Worm (Caenorhabditis elegans) whole organism, dauer: ENCODE results near the gene ZK470.2.

ENCODE experiments used
- unc-62 ChIP-seq: sonication (generic microtip); optimal IDR thresholded peaks from 2 replicates; lab custom pipeline; 2017; ENCODE audit warnings: missing biosample characterization, missing genetic modification reagents, missing genetic modification characterization

ZK470.2 gene

ce11 chrX:4134855-4135254 is at the start of gene ZK470.2:
Gene ZK470.2 (plus strand): TSS chrX:4135155.
- TF ChIP-seq unc-62 (GFP tag; lab: Kevin White, UChicago): no peak

ce11 chrX:4085489-4085888 is 49.5 kb upstream of the ZK470.2 start:
- TF ChIP-seq unc-62 (GFP tag; lab: Kevin White, UChicago): no peak

ce11 chrX:4088943-4089342 is 46.0 kb upstream of the ZK470.2 start:
- no peak for TF ChIP-seq unc-62 (GFP tag; lab: Kevin White, UChicago)

- TF ChIP-seq unc-62 (GFP tag; lab: Kevin White, UChicago): no peak
These were observed 40.0 kb upstream of the ZK470.2 start for ce11 chrX:4094979-4095378.

- TF ChIP-seq unc-62 (GFP tag; lab: Kevin White, UChicago): no peak
These were observed 34.5 kb upstream of the ZK470.2 start, which contains the start of gene clh-4 for ce11 chrX:4100473-4100872. Gene clh-4 (minus strand): TSS chrX:4100573.

ce11 chrX:4101213-4101612 is 33.7 kb upstream of the ZK470.2 start:
- TF ChIP-seq unc-62 (GFP tag; lab: Kevin White, UChicago): no peak

DNA sequence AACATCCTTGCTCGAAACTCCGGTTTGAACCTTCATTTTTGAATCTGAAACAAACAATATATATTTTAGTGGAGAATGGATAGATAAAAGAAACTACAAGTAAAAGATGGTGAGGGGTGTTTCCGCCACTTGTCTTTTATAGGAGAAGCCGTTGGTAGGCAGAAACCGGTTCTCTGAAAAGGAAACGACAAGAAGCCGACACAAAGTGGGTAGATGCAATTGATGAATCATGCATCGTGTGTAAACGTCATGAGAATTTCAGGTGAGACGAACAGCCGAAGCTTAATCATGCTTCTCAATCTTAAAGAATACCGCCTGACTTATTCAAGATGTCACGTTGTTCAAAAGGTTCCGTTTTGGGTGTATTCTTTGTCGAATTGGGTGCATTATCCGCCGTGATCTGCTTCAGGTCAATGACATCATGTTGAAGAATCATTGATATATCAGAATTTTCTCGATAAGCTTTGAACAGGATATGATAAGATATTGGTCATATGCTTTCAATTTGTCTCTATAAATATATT is 32.8 kb upstream of the ZK470.2 start, which contains the start of gene R02E4.3:
Gene R02E4.3, minus strand, starts transcription at position 51 of the 524 bp plus-strand sequence.
- no peak for TF ChIP-seq unc-62 (GFP tag; lab: Kevin White, UChicago)

DNA sequence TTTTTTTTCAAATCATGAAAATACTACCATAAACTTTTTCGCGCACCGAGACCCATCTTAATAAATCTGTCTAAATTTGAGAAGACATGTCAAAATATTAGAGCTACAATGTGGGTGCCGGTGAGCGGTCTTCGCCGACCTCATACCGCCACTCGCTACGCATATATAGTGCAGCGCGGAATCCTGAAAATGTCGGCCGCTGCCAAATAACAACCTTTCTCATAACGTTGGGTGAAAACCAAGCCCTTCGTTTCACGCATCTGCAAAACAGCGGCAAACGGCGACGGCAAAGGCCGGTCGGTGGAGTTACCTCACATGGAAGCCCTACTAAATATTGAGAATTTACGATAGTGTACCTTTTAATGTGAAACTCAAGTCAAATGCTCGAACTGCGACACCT is 31.9 kb upstream of the ZK470.2 start:
- no peak for TF ChIP-seq unc-62 (GFP tag; lab: Kevin White, UChicago)

ce11 chrX:4104435-4104834 is 30.5 kb upstream of the ZK470.2 start, which contains the start of gene R02E4.1:
Gene R02E4.1 (minus strand): TSS chrX:4104535.
- no peak for TF ChIP-seq unc-62 (GFP tag; lab: Kevin White, UChicago)

ce11 chrX:4106896-4107505 is 28.0 kb upstream of the ZK470.2 start, which contains the start of gene R02E4.2:
Gene R02E4.2 (plus strand): TSS chrX:4107455.
- TF ChIP-seq unc-62 (GFP tag; lab: Kevin White, UChicago): no peak

DNA sequence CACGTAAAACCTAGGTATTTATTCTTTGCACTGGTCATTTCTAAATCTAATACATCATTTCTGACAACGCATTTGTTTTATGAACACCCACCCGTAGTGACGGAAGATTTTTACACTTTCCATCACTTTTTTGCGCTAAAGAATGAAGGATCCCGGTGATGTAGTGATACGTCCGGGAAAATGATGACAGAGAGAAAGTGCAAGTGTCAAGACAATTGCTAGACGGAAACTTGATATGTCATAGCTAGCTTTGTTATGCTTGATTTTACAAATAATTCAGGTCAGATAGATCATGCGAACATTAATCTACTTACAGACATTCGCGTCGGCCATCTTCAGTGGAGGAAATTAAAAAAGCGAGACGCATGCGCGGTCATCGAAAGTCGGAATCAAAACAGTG is 25.0 kb upstream of the ZK470.2 start:
- TF ChIP-seq unc-62 (GFP tag; lab: Kevin White, UChicago): no peak

DNA sequence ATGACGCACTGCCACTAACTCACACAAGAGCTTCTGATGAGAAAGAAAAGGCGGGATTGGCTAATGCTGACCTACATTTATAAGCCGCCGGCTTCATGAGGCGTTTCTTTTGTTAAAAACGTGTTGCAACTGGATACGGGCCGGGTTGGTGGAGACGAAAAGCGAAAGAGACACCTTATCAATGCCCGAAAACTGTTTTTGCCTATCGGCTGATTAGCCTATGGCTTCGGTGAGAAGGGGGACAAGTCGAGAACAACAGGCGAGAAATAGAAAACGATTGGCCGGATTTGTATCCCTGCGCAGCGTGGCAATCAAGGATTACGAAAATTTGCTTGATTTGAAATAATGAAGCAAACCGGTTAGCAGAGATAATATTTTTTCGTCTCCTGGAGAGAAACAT is 23.5 kb upstream of the ZK470.2 start, which contains the start of gene F09F9.2:
Gene F09F9.2, minus strand, starts transcription at position 25 of the 400 bp plus-strand sequence.
- TF ChIP-seq unc-62 (GFP tag; lab: Kevin White, UChicago): no peak

ce11 chrX:4115026-4115425 is 19.9 kb upstream of the ZK470.2 start, which contains the start of gene F09F9.1:
Gene F09F9.1 (plus strand): TSS chrX:4115326.
- no peak for TF ChIP-seq unc-62 (GFP tag; lab: Kevin White, UChicago)

- no peak for TF ChIP-seq unc-62 (GFP tag; lab: Kevin White, UChicago)
These were observed 17.3 kb upstream of the ZK470.2 start, which contains the start of gene F09F9.5 for ce11 chrX:4117626-4118025. Gene F09F9.5 (plus strand): TSS chrX:4117926.

DNA sequence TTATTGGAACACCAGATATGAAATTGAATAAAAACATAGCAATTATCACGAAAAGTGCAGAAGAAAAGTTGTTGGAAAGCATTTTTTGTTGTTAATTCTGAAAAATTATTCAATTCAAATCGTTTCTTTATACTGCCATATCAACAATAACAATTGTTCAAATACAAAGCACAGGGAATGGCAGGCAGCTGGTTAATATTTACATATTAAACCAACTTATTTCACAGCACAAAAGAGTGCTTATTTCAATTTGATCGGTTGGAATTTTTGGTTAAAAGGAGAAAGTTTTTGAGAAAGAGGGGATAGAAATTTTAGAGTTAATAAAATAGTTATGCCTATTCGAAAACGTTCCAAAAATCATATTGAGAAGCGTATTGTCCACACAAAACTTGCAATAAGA is 14.0 kb upstream of the ZK470.2 start, which contains the start of gene F09F9.3:
Gene F09F9.3, minus strand, starts transcription at position 101 of the 400 bp plus-strand sequence.
- no peak for TF ChIP-seq unc-62 (GFP tag; lab: Kevin White, UChicago)

- no peak for TF ChIP-seq unc-62 (GFP tag; lab: Kevin White, UChicago)
These were observed 11.6 kb upstream of the ZK470.2 start for ce11 chrX:4123368-4123767.
